Fruit fly (Drosophila melanogaster): ENCODE measurements around the gene Oseg5.
A peak's percentile ranks its signal among the peaks of the same experiment; 100 is the strongest.

The Oseg5 gene

DNA sequence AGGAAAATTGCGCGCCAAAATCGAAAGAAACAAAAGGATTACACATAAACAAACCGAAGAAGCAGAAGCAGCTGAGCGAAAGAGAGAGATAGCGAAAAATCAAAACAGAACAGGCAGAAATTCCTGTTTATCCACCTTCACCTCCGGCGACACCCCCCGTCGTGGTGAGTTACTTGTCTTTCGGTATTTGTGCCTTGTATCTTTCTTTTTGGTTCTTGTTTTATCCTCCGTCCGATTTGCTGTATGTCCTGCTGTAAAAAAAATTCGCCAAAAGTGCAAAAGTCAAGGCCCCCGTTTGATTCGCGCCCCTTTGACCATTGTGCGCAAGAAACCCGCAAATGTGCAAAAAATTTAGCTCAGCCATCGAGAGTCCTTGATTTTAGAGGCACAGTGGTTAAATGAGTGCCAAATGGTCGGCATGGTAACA, 37.3 kb downstream of the Oseg5 start:
- TF ChIP-seq CG1620 (GFP tag; optimal IDR thresholded peaks at IDR 0.05) (no peak), pad (GFP tag; optimal IDR thresholded peaks at IDR 0.05) (peak; percentile 73), tj (GFP tag; optimal IDR thresholded peaks at IDR 0.05) (no peak), CG7101 (tag; optimal IDR thresholded peaks at IDR 0.05) (no peak), CG12768 (GFP tag; optimal IDR thresholded peaks at IDR 0.05) (no peak)

- TF ChIP-seq bab1 (GFP tag; optimal IDR thresholded peaks at IDR 0.05) (peak; percentile 62), ovo (GFP tag; optimal IDR thresholded peaks at IDR 0.05) (peak; percentile 2), toe (GFP tag; optimal IDR thresholded peaks at IDR 0.05) (no peak), cnc (optimal IDR thresholded peaks at IDR 0.05) (no peak), pad (GFP tag; optimal IDR thresholded peaks at IDR 0.05) (no peak), CG12768 (GFP tag; optimal IDR thresholded peaks at IDR 0.05) (no peak), tj (GFP tag; optimal IDR thresholded peaks at IDR 0.05) (peak; percentile 12), CG7045 (GFP tag; optimal IDR thresholded peaks at IDR 0.05) (no peak), CG1620 (GFP tag; optimal IDR thresholded peaks at IDR 0.05) (no peak), CG5204 (GFP tag; optimal IDR thresholded peaks at IDR 0.05) (no peak), CG7101 (tag; optimal IDR thresholded peaks at IDR 0.05) (peak; percentile 47), Clk (GFP tag; optimal IDR thresholded peaks at IDR 0.05) (no peak), CG14711 (tag; optimal IDR thresholded peaks at IDR 0.05) (peak; percentile 31), Crg-1 (GFP tag; optimal IDR thresholded peaks at IDR 0.05) (no peak), Hr96 (GFP tag; optimal IDR thresholded peaks at IDR 0.05) (peak; percentile 33), CG33017 (tag; optimal IDR thresholded peaks at IDR 0.05) (peak; percentile 4), Mnt (GFP tag; optimal IDR thresholded peaks at IDR 0.05) (peak; percentile 47), kay (GFP tag; ENCODE audit: borderline replicate concordance) (no peak), cic (GFP tag; optimal IDR thresholded peaks at IDR 0.05) (no peak), CG11617 (GFP tag; optimal IDR thresholded peaks at IDR 0.05) (no peak)
These were observed 38.2 kb downstream of the Oseg5 start, which contains the start of gene CG9328 for dm6 chr2L:20797515-20797847. CG9328 (plus strand) TSS chr2L:20797715.

DNA sequence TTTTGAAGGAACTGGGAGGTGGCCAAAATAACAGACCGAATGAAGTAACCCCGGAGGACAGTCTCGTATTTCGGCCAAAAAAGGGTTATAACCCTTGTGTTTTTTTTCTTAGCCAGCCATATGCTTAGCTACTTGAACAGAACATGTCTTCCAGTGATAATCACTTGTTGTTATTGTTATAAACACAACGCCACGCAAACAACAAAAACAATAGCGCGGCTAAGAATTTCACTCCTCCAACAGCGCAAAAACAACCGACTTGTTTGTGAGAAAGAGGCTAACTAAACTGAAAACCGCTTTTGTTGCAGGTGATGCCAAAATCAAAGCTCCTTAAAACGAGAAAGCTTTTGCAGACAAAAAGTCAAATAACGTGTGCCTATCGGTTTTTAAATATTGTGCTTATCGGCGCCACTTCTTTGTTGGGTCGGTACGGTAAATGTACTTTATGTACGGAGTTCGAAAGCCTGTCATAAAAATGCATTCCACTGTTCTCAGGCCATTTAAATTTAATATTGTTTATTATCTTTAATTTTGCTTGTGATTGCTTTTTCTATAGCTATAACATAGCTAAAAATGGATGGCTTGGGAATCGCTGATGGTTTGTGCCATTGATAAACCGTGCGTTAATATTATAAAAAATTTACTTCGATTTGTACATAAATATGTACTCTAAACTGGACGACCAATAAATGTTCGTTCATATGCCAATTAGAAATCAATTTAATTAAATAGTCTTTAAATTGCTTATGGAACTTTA, 38.7 kb downstream of the Oseg5 start, which contains the start of gene vari:
Gene vari, minus strand, starts transcription at position 285 of the 757 bp plus-strand sequence.
- TF ChIP-seq CG7045 (GFP tag; optimal IDR thresholded peaks at IDR 0.05): no peak
- no peak for TF ChIP-seq CG1620 (GFP tag; optimal IDR thresholded peaks at IDR 0.05)
- no peak for TF ChIP-seq Hr96 (GFP tag; optimal IDR thresholded peaks at IDR 0.05)
- TF ChIP-seq CG11617 (GFP tag; optimal IDR thresholded peaks at IDR 0.05): no peak
- TF ChIP-seq CG14711 (tag; optimal IDR thresholded peaks at IDR 0.05): no peak
- no peak for TF ChIP-seq pad (GFP tag; optimal IDR thresholded peaks at IDR 0.05)
- TF ChIP-seq CG5204 (GFP tag; optimal IDR thresholded peaks at IDR 0.05): no peak
- no peak for TF ChIP-seq Mnt (GFP tag; optimal IDR thresholded peaks at IDR 0.05)
- peak; percentile 3 for TF ChIP-seq toe (GFP tag; optimal IDR thresholded peaks at IDR 0.05)
- TF ChIP-seq kay (GFP tag; ENCODE audit: borderline replicate concordance): no peak
- TF ChIP-seq CG12768 (GFP tag; optimal IDR thresholded peaks at IDR 0.05): no peak
- TF ChIP-seq ovo (GFP tag; optimal IDR thresholded peaks at IDR 0.05): no peak
- TF ChIP-seq bab1 (GFP tag; optimal IDR thresholded peaks at IDR 0.05): no peak
- no peak for TF ChIP-seq Clk (GFP tag; optimal IDR thresholded peaks at IDR 0.05)
- no peak for TF ChIP-seq cnc (optimal IDR thresholded peaks at IDR 0.05)
- TF ChIP-seq tj (GFP tag; optimal IDR thresholded peaks at IDR 0.05): peak; percentile 21
- TF ChIP-seq CG7101 (tag; optimal IDR thresholded peaks at IDR 0.05): no peak

dm6 chr2L:20795774-20796173, 39.9 kb downstream of the Oseg5 start:
- no peak for TF ChIP-seq Hr96 (GFP tag; optimal IDR thresholded peaks at IDR 0.05)
- TF ChIP-seq CG11617 (GFP tag; optimal IDR thresholded peaks at IDR 0.05): no peak
- no peak for TF ChIP-seq CG1620 (GFP tag; optimal IDR thresholded peaks at IDR 0.05)
- TF ChIP-seq ovo (GFP tag; optimal IDR thresholded peaks at IDR 0.05): no peak
- TF ChIP-seq Crg-1 (GFP tag; optimal IDR thresholded peaks at IDR 0.05): no peak
- no peak for TF ChIP-seq bab1 (GFP tag; optimal IDR thresholded peaks at IDR 0.05)
- TF ChIP-seq CG12768 (GFP tag; optimal IDR thresholded peaks at IDR 0.05): no peak
- no peak for TF ChIP-seq CG5204 (GFP tag; optimal IDR thresholded peaks at IDR 0.05)
- no peak for TF ChIP-seq tj (GFP tag; optimal IDR thresholded peaks at IDR 0.05)
- no peak for TF ChIP-seq cnc (optimal IDR thresholded peaks at IDR 0.05)
- TF ChIP-seq CG7045 (GFP tag; optimal IDR thresholded peaks at IDR 0.05): no peak

DNA sequence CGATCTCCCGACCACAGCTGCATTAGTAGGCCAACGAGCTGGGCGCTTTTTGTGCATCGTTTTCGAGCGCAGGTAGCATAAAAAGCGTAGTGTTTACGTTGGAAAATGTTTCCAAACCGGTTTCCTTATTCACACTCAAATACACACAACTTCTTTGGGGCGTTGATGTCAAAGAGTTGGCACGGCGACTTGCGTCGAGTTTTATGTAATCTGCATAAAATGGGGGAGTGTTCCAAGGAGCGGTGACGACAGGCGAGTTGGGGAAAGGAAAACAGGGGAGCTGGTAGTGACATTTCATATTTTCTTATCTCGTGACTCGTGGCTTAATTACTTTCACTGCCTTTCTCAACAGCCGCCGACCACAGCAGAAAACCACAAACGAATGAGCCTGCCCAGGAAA, 41.0 kb downstream of the Oseg5 start:
- TF ChIP-seq CG11617 (GFP tag; optimal IDR thresholded peaks at IDR 0.05) (no peak), CG1620 (GFP tag; optimal IDR thresholded peaks at IDR 0.05) (no peak), CG7045 (GFP tag; optimal IDR thresholded peaks at IDR 0.05) (no peak), CG14711 (tag; optimal IDR thresholded peaks at IDR 0.05) (no peak), pad (GFP tag; optimal IDR thresholded peaks at IDR 0.05) (no peak), Hr96 (GFP tag; optimal IDR thresholded peaks at IDR 0.05) (no peak), CG5204 (GFP tag; optimal IDR thresholded peaks at IDR 0.05) (no peak), kay (GFP tag; ENCODE audit: borderline replicate concordance) (no peak), CG12768 (GFP tag; optimal IDR thresholded peaks at IDR 0.05) (no peak), tj (GFP tag; optimal IDR thresholded peaks at IDR 0.05) (no peak), Clk (GFP tag; optimal IDR thresholded peaks at IDR 0.05) (no peak), Mnt (GFP tag; optimal IDR thresholded peaks at IDR 0.05) (no peak), Crg-1 (GFP tag; optimal IDR thresholded peaks at IDR 0.05) (no peak), CG33017 (tag; optimal IDR thresholded peaks at IDR 0.05) (no peak), CG7101 (tag; optimal IDR thresholded peaks at IDR 0.05) (no peak), bab1 (GFP tag; optimal IDR thresholded peaks at IDR 0.05) (no peak)

- peak; percentile 19 for TF ChIP-seq CG14711 (tag; optimal IDR thresholded peaks at IDR 0.05)
- TF ChIP-seq cnc (optimal IDR thresholded peaks at IDR 0.05): no peak
- peak; percentile 93 for TF ChIP-seq kay (GFP tag; ENCODE audit: borderline replicate concordance)
- TF ChIP-seq Mnt (GFP tag; optimal IDR thresholded peaks at IDR 0.05): peak; percentile 77
- no peak for TF ChIP-seq Clk (GFP tag; optimal IDR thresholded peaks at IDR 0.05)
- TF ChIP-seq CG5204 (GFP tag; optimal IDR thresholded peaks at IDR 0.05): no peak
- peak; percentile 79 for TF ChIP-seq bab1 (GFP tag; optimal IDR thresholded peaks at IDR 0.05)
- TF ChIP-seq CG33017 (tag; optimal IDR thresholded peaks at IDR 0.05): peak; percentile 63
- peak; percentile 70 for TF ChIP-seq CG12768 (GFP tag; optimal IDR thresholded peaks at IDR 0.05)
- TF ChIP-seq ovo (GFP tag; optimal IDR thresholded peaks at IDR 0.05): peak; percentile 33
- peak; percentile 51 for TF ChIP-seq CG7101 (tag; optimal IDR thresholded peaks at IDR 0.05)
- no peak for TF ChIP-seq Crg-1 (GFP tag; optimal IDR thresholded peaks at IDR 0.05)
- TF ChIP-seq Hr96 (GFP tag; optimal IDR thresholded peaks at IDR 0.05): peak; percentile 6
- peak; percentile 67 for TF ChIP-seq cic (GFP tag; optimal IDR thresholded peaks at IDR 0.05)
- TF ChIP-seq CG11617 (GFP tag; optimal IDR thresholded peaks at IDR 0.05): no peak
- no peak for TF ChIP-seq CG7045 (GFP tag; optimal IDR thresholded peaks at IDR 0.05)
- TF ChIP-seq CG1620 (GFP tag; optimal IDR thresholded peaks at IDR 0.05): no peak
- no peak for TF ChIP-seq toe (GFP tag; optimal IDR thresholded peaks at IDR 0.05)
- peak; percentile 13 for TF ChIP-seq tj (GFP tag; optimal IDR thresholded peaks at IDR 0.05)
- TF ChIP-seq pad (GFP tag; optimal IDR thresholded peaks at IDR 0.05): peak; percentile 9
These were observed 41.8 kb downstream of the Oseg5 start for dm6 chr2L:20793881-20794280.
